Fruit fly (Drosophila melanogaster): ENCODE data around the gene MED31.
A peak's percentile ranks its signal among the peaks of the same experiment; 100 is the strongest.

The MED31 gene

DNA sequence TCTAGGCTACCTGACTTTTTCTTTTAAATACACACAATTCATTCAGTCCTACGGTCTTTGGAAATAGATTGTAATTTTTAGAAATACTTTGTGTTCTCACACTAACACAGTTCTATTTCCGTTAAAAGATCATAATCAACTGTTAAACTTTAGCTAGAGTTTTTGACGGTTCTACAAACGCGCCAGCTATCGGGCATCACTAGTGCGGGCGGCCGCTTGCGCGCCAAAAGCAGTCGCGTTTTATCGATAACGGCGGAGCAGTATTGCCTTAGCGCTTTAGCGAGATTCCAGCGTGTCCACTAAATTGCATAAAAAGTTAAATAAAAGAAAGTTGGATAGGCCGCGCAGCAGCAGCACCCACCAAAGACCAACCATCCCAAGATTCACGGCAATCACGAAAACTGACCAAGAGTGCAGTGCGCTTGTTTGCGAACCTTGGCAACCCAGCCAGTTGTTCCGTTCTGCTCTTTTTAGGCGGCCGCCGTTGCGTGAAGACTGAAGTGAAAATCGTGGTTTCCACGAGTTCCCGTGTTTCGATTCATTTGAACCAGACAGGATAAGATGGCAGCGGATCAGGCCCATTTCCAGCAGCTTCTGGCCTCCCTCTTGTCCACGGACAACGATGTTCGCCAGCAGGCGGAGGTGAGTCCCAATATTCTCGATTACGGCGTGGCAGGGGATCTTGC is 7.5 kb downstream of the MED31 start, which contains the start of gene Karybeta3 (continued):
- TF ChIP-seq pzg (GFP tag; optimal IDR thresholded peaks at IDR 0.05) (peak; percentile 83), Ets65A (GFP tag) (peak; percentile 98), grau (tag; optimal IDR thresholded peaks at IDR 0.05) (peak; percentile 62), ftz-f1 (GFP tag; optimal IDR thresholded peaks at IDR 0.05) (peak; percentile 27), odd (GFP tag; optimal IDR thresholded peaks at IDR 0.05) (peak; percentile 70), lab (GFP tag; optimal IDR thresholded peaks at IDR 0.05) (no peak), sqz (GFP tag; optimal IDR thresholded peaks at IDR 0.05) (no peak), ro (GFP tag; IDR thresholded peaks at IDR 0.05) (no peak), Trl (optimal IDR thresholded peaks at IDR 0.05) (no peak), Trl (GFP tag; optimal IDR thresholded peaks at IDR 0.05) (peak; percentile 87), Drgx (GFP tag; IDR thresholded peaks at IDR 0.05) (peak; percentile 81), CG11560 (tag; IDR thresholded peaks at IDR 0.05) (peak; percentile 46; the same call in 1 of the 3 replicates), D19A (tag; optimal IDR thresholded peaks at IDR 0.05) (peak; percentile 36), CG5180 (GFP tag; optimal IDR thresholded peaks at IDR 0.05) (peak; percentile 37), CG10979 (tag; optimal IDR thresholded peaks at IDR 0.05) (peak; percentile 54), cwo (GFP tag; optimal IDR thresholded peaks at IDR 0.05) (peak; percentile 53), knrl (GFP tag; IDR thresholded peaks at IDR 0.05; ENCODE audit: partially characterized antibody) (peak; percentile 57), ssp (GFP tag; IDR thresholded peaks at IDR 0.05) (peak; percentile 68), Atf6 (GFP tag; IDR thresholded peaks at IDR 0.05) (peak; percentile 79)

- TF ChIP-seq CG17802 (tag; optimal IDR thresholded peaks at IDR 0.05): no peak
- no peak for TF ChIP-seq so (GFP tag; IDR thresholded peaks at IDR 0.05)
- TF ChIP-seq CG12236 (GFP tag; optimal IDR thresholded peaks at IDR 0.05): no peak
- no peak for TF ChIP-seq Sry-δ (GFP tag; optimal IDR thresholded peaks at IDR 0.05)
- TF ChIP-seq ftz-f1 (GFP tag; optimal IDR thresholded peaks at IDR 0.05): peak; percentile 76
- TF ChIP-seq mam (GFP tag; optimal IDR thresholded peaks at IDR 0.05): no peak
- TF ChIP-seq CG4617 (GFP tag; optimal IDR thresholded peaks at IDR 0.05; ENCODE audit: borderline replicate concordance): no peak
- no peak for TF ChIP-seq CG4424 (GFP tag; optimal IDR thresholded peaks at IDR 0.05)
- no peak for TF ChIP-seq chif (GFP tag; optimal IDR thresholded peaks at IDR 0.05)
- TF ChIP-seq toy (GFP tag; IDR thresholded peaks at IDR 0.05): no peak
- no peak for TF ChIP-seq da (GFP tag; optimal IDR thresholded peaks at IDR 0.05)
- TF ChIP-seq Meics (GFP tag; optimal IDR thresholded peaks at IDR 0.05): no peak
- TF ChIP-seq nerfin-1 (tag; optimal IDR thresholded peaks at IDR 0.05): no peak
- TF ChIP-seq CG8478 (optimal IDR thresholded peaks at IDR 0.05): peak; percentile 48
- no peak for TF ChIP-seq CG3995 (GFP tag; optimal IDR thresholded peaks at IDR 0.05)
- no peak for TF ChIP-seq CG14667 (GFP tag; IDR thresholded peaks at IDR 0.05)
- TF ChIP-seq lola (GFP tag; optimal IDR thresholded peaks at IDR 0.05): no peak
- TF ChIP-seq cad (GFP tag; optimal IDR thresholded peaks at IDR 0.05): no peak
- TF ChIP-seq H15 (GFP tag; IDR thresholded peaks at IDR 0.05): no peak
- TF ChIP-seq ATbp (GFP tag; optimal IDR thresholded peaks at IDR 0.05): no peak
- peak; percentile 16; the same call in 1 of the 2 replicates for TF ChIP-seq CG32532 (GFP tag; IDR thresholded peaks at IDR 0.05)
- TF ChIP-seq vnd (GFP tag; IDR thresholded peaks at IDR 0.05; ENCODE audit: partially characterized antibody): no peak
- peak; percentile 2 for TF ChIP-seq mirr (GFP tag; optimal IDR thresholded peaks at IDR 0.05)
- peak; percentile 4 for TF ChIP-seq YL-1 (GFP tag; optimal IDR thresholded peaks at IDR 0.05)
- TF ChIP-seq cas (GFP tag; IDR thresholded peaks at IDR 0.05): no peak
- TF ChIP-seq phol (tag; optimal IDR thresholded peaks at IDR 0.05): no peak
- peak; percentile 5 for TF ChIP-seq CG12769 (tag; optimal IDR thresholded peaks at IDR 0.05)
- no peak for TF ChIP-seq C15 (GFP tag; IDR thresholded peaks at IDR 0.05)
- no peak for TF ChIP-seq CG17829 (tag; optimal IDR thresholded peaks at IDR 0.05)
- no peak for TF ChIP-seq CG14014 (GFP tag; IDR thresholded peaks at IDR 0.05)
- peak; percentile 36 for TF ChIP-seq twi (tag; optimal IDR thresholded peaks at IDR 0.05)
- peak; percentile 85 for TF ChIP-seq sr (GFP tag; IDR thresholded peaks at IDR 0.05)
Measured at dm6 chr3R:4649880-4650493, 8.2 kb downstream of the MED31 start.
